Fruit fly (Drosophila melanogaster): ENCODE data around the gene CG14662.

CG14662 gene

dm6 chr3R:4987408-4987807 is 3.4 kb upstream of the CG14662 start:
- TF ChIP-seq sens (GFP tag), result peak; percentile 30
- TF ChIP-seq Dbx (GFP tag; IDR thresholded peaks at IDR 0.05), result no peak
- no peak for TF ChIP-seq CG8290 (GFP tag; optimal IDR thresholded peaks at IDR 0.05)
- peak in 1 of 2 experiments; percentile 26 for TF ChIP-seq CG8290 (tag; optimal IDR thresholded peaks at IDR 0.05)
- TF ChIP-seq CG15269 (tag; optimal IDR thresholded peaks at IDR 0.05), result peak; percentile 23
- TF ChIP-seq btn (GFP tag; optimal IDR thresholded peaks at IDR 0.05), result no peak
- TF ChIP-seq chinmo (GFP tag; IDR thresholded peaks at IDR 0.05; ENCODE audit: partially characterized antibody), result 0 out of 4 replicates have a peak, but pooled peaks have one; percentile 51
- peak; percentile 23 for TF ChIP-seq ac (GFP tag; optimal IDR thresholded peaks at IDR 0.05)
- peak; percentile 69 for TF ChIP-seq grn (GFP tag; optimal IDR thresholded peaks at IDR 0.05)
- peak; percentile 38 for TF ChIP-seq Med (GFP tag)
- TF ChIP-seq lov (optimal IDR thresholded peaks at IDR 0.05), result no peak
- 0 out of 3 replicates have a peak, but pooled peaks have one; percentile 34 for TF ChIP-seq lov (GFP tag; IDR thresholded peaks at IDR 0.05)
- peak; percentile 18; the same call in 1 of the 2 replicates for TF ChIP-seq vvl (GFP tag; IDR thresholded peaks at IDR 0.05)
- TF ChIP-seq CG12744 (GFP tag; optimal IDR thresholded peaks at IDR 0.05), result no peak
- TF ChIP-seq CG13894 (tag; optimal IDR thresholded peaks at IDR 0.05), result peak; percentile 16
- TF ChIP-seq kni (GFP tag; optimal IDR thresholded peaks at IDR 0.05), result peak; percentile 20
- TF ChIP-seq CG2199 (GFP tag; IDR thresholded peaks at IDR 0.05), result peak; percentile 84; the same call in 2 of the 3 replicates
- no peak for TF ChIP-seq sr (GFP tag; IDR thresholded peaks at IDR 0.05)
- peak; percentile 13 for TF ChIP-seq odd (GFP tag; optimal IDR thresholded peaks at IDR 0.05)

dm6 chr3R:4986666-4987065 is 2.6 kb upstream of the CG14662 start:
- TF ChIP-seq pnt (GFP tag; optimal IDR thresholded peaks at IDR 0.05), result no peak
- peak; percentile 27; the same call in 1 of the 3 replicates for TF ChIP-seq sr (GFP tag; IDR thresholded peaks at IDR 0.05)
- no peak for TF ChIP-seq pum (GFP tag; optimal IDR thresholded peaks at IDR 0.05)
- TF ChIP-seq CG7963 (GFP tag; IDR thresholded peaks at IDR 0.05; ENCODE audit: partially characterized antibody), result 0 out of 3 replicates have a peak, but pooled peaks have one; percentile 32
- TF ChIP-seq Med (GFP tag), result peak; percentile 59
- TF ChIP-seq sd (tag; optimal IDR thresholded peaks at IDR 0.05), result peak; percentile 45
- TF ChIP-seq CG11560 (tag; IDR thresholded peaks at IDR 0.05), result no peak
- no peak for TF ChIP-seq dm (GFP tag; optimal IDR thresholded peaks at IDR 0.05)
- TF ChIP-seq BEAF-32 (GFP tag; optimal IDR thresholded peaks at IDR 0.05), result no peak
- TF ChIP-seq so (GFP tag; IDR thresholded peaks at IDR 0.05), result no peak
- no peak for TF ChIP-seq vnd (GFP tag; IDR thresholded peaks at IDR 0.05; ENCODE audit: partially characterized antibody)
- no peak for TF ChIP-seq Fer2 (tag; optimal IDR thresholded peaks at IDR 0.05)
- no peak for TF ChIP-seq bbx (GFP tag; IDR thresholded peaks at IDR 0.05; ENCODE audit: partially characterized antibody)
- TF ChIP-seq pan (optimal IDR thresholded peaks at IDR 0.05), result no peak
- peak in 1 of 2 experiments; percentile 7 for TF ChIP-seq pan (GFP tag; optimal IDR thresholded peaks at IDR 0.05 in 1 of 2, IDR thresholded peaks at IDR 0.05 in 1 of 2)
- no peak for TF ChIP-seq Ptx1 (GFP tag; IDR thresholded peaks at IDR 0.05)
- no peak for TF ChIP-seq ind (GFP tag; optimal IDR thresholded peaks at IDR 0.05)
- peak; percentile 66 for TF ChIP-seq crol (GFP tag; IDR thresholded peaks at IDR 0.05)
- TF ChIP-seq Pdp1 (GFP tag; optimal IDR thresholded peaks at IDR 0.05), result peak in 1 of 2 experiments; percentile 40
- TF ChIP-seq CG9437 (GFP tag; optimal IDR thresholded peaks at IDR 0.05), result no peak
- TF ChIP-seq sim (GFP tag; IDR thresholded peaks at IDR 0.05), result 0 out of 2 replicates have a peak, but pooled peaks have one; percentile 24
- TF ChIP-seq CG11456 (GFP tag; IDR thresholded peaks at IDR 0.05), result no peak
- TF ChIP-seq bigmax (GFP tag; optimal IDR thresholded peaks at IDR 0.05), result no peak

- TF ChIP-seq Sin3A (optimal IDR thresholded peaks at IDR 0.05) (no peak), CG6683 (GFP tag; optimal IDR thresholded peaks at IDR 0.05) (no peak), CG4854 (GFP tag; optimal IDR thresholded peaks at IDR 0.05) (no peak), her (GFP tag; optimal IDR thresholded peaks at IDR 0.05) (no peak), CG7556 (GFP tag; optimal IDR thresholded peaks at IDR 0.05) (no peak), Med (GFP tag) (peak; percentile 77), nerfin-1 (tag; optimal IDR thresholded peaks at IDR 0.05) (peak; percentile 59), nerfin-2 (GFP tag; IDR thresholded peaks at IDR 0.05; ENCODE audit: partially characterized antibody) (no peak), CG11696 (GFP tag; IDR thresholded peaks at IDR 0.05) (0 out of 2 replicates have a peak, but pooled peaks have one; percentile 12), CG3847 (GFP tag; IDR thresholded peaks at IDR 0.05) (no peak), lov (optimal IDR thresholded peaks at IDR 0.05) (no peak), lov (GFP tag; IDR thresholded peaks at IDR 0.05) (peak; percentile 74; the same call in 1 of the 3 replicates), pros (GFP tag; optimal IDR thresholded peaks at IDR 0.05) (peak; percentile 88), jumu (GFP tag; optimal IDR thresholded peaks at IDR 0.05) (no peak)
Observed at dm6 chr3R:4984688-4985087, 656 bp upstream of the CG14662 start.
